Worm (Caenorhabditis elegans) whole organism, late embryonic: ENCODE measurements around the gene rpl-32.

Source experiments
- F13H6.1 ChIP-seq: sonication (generic microtip); optimal IDR thresholded peaks from 2 replicates; lab custom pipeline; 2016; ENCODE audit warnings: missing genetic modification characterization, missing compliant biosample characterization
- K09A11.1 ChIP-seq: sonication (generic microtip); optimal IDR thresholded peaks from 2 replicates; lab custom pipeline; 2017; ENCODE audit warnings: antibody characterized with exemption, mild to moderate bottlenecking, missing genetic modification characterization, missing compliant biosample characterization; ENCODE audit not compliant: insufficient read depth
- ama-1 ChIP-seq: fragments of 150-350 bp; optimal IDR thresholded peaks from 2 replicates; lab custom pipeline; 2014
- fkh-10 ChIP-seq: fragments of 150-350 bp; optimal IDR thresholded peaks from 2 replicates; lab custom pipeline; 2014; ENCODE audit warnings: missing biosample characterization, missing genetic modification reagents, missing genetic modification characterization
- lin-11 ChIP-seq: fragments of 200-800 bp; sonication (Bioruptor generic); optimal IDR thresholded peaks from 2 replicates; lab custom pipeline; 2018; ENCODE audit warnings: mild to moderate bottlenecking, missing genetic modification characterization, missing compliant biosample characterization
- nhr-11 ChIP-seq: fragments of 150-350 bp; optimal IDR thresholded peaks from 2 replicates; lab custom pipeline; 2014; ENCODE audit warnings: missing biosample characterization, missing genetic modification characterization
- unc-86 ChIP-seq: sonication (generic microtip); optimal IDR thresholded peaks from 2 replicates; lab custom pipeline; 2016; ENCODE audit warnings: missing genetic modification characterization, missing compliant biosample characterization

- TF ChIP-seq ama-1, result peak; percentile 56
- no peak for TF ChIP-seq F13H6.1
- no peak for TF ChIP-seq K09A11.1 (tag; lab: Kevin White, UChicago)
- no peak for TF ChIP-seq nhr-11 (tag; lab: Kevin White, UChicago)
- no peak for TF ChIP-seq unc-86 (tag; lab: Kevin White, UChicago)
- TF ChIP-seq lin-11, result no peak
- no peak for TF ChIP-seq fkh-10 (GFP tag; lab: Kevin White, UChicago)
Observed at ce11 chrII:9059010-9059409, 2.1 kb upstream of the rpl-32 start.
